Worm (Caenorhabditis elegans): ENCODE measurements around the gene M04G7.1.

ce11 chrIV:425995-426394 is 29.6 kb upstream of the M04G7.1 start, which contains the start of gene garr-1:
- TF ChIP-seq ama-1 (optimal IDR thresholded peaks at IDR 0.05) (no peak), pes-1 (GFP tag; IDR thresholded peaks at IDR 0.05) (no peak), tbx-11 (GFP tag; IDR thresholded peaks at IDR 0.05) (no peak), ets-7 (tag; optimal IDR thresholded peaks at IDR 0.05) (no peak), tbx-37 (GFP tag; conservative IDR thresholded peaks at IDR 0.05) (no peak), ceh-13 (GFP tag; optimal IDR thresholded peaks at IDR 0.05) (no peak), flt-1 (GFP tag; IDR thresholded peaks at IDR 0.05) (no peak), hnd-1 (tag; optimal IDR thresholded peaks at IDR 0.05) (no peak), F13C5.2 (tag; optimal IDR thresholded peaks at IDR 0.05) (no peak), hmg-4 (GFP tag; optimal IDR thresholded peaks at IDR 0.05) (no peak)
